Fruit fly (Drosophila melanogaster): ENCODE measurements around the gene OtopLb.

dm6 chr2L:3301058-3301457, 20.7 kb upstream of the OtopLb start:
- no peak for TF ChIP-seq CG7368 (GFP tag; optimal IDR thresholded peaks at IDR 0.05)
- no peak for TF ChIP-seq Gug (GFP tag; IDR thresholded peaks at IDR 0.05)
- no peak for TF ChIP-seq ss (GFP tag; optimal IDR thresholded peaks at IDR 0.05)
- no peak for TF ChIP-seq dsx (GFP tag; optimal IDR thresholded peaks at IDR 0.05; ENCODE audit: poor library complexity, severe bottlenecking)
- no peak for TF ChIP-seq CG6854 (GFP tag; optimal IDR thresholded peaks at IDR 0.05)
